Worm (Caenorhabditis elegans) whole organism, L2 larva: ENCODE results near the gene dnj-25.

Experiments used
- F13H6.1 ChIP-seq: sonication (generic microtip); optimal IDR thresholded peaks from 2 replicates; lab custom pipeline; 2016; ENCODE audit warnings: missing genetic modification characterization, missing compliant biosample characterization
- Y55F3AM.14 ChIP-seq: fragments of 200-800 bp; sonication (Bioruptor generic); optimal IDR thresholded peaks from 2 replicates; lab custom pipeline; 2018; ENCODE audit warnings: mild to moderate bottlenecking, missing genetic modification characterization, missing compliant biosample characterization
- ZK546.5 ChIP-seq: sonication (generic microtip); optimal IDR thresholded peaks from 2 replicates; lab custom pipeline; 2017; ENCODE audit warnings: missing biosample characterization, missing genetic modification characterization
- ama-1 ChIP-seq: fragments of 150-350 bp; optimal IDR thresholded peaks from 2 replicates; lab custom pipeline; 2018; ENCODE audit warnings: inconsistent platforms
- ceh-16 ChIP-seq: fragments of 150-350 bp; optimal IDR thresholded peaks from 2 replicates; lab custom pipeline; 2014; ENCODE audit warnings: missing biosample characterization, missing genetic modification characterization
- crh-2 ChIP-seq: sonication (generic microtip); optimal IDR thresholded peaks from 2 replicates; lab custom pipeline; 2017; ENCODE audit warnings: missing biosample characterization, missing genetic modification characterization
- elt-1 ChIP-seq: fragments of 150-350 bp; optimal IDR thresholded peaks from 2 replicates; lab custom pipeline; 2014; ENCODE audit warnings: missing biosample characterization, missing genetic modification characterization
- fos-1 ChIP-seq: fragments of 150-350 bp; optimal IDR thresholded peaks from 2 replicates; lab custom pipeline; 2014; ENCODE audit warnings: missing biosample characterization, missing genetic modification characterization
- gmeb-1 ChIP-seq: fragments of 150-350 bp; optimal IDR thresholded peaks from 2 replicates; lab custom pipeline; 2014; ENCODE audit warnings: missing biosample characterization, missing genetic modification characterization
- lin-11 ChIP-seq: fragments of 150-350 bp; sonication (generic microtip); optimal IDR thresholded peaks from 2 replicates; lab custom pipeline; 2014; ENCODE audit warnings: missing biosample characterization, missing genetic modification characterization, inconsistent platforms, mixed read lengths
- lsy-2 ChIP-seq, 2 experiments: fragments of 150-350 bp in 1 of 2; sonication (generic microtip) in 1 of 2; optimal IDR thresholded peaks; 2 replicates each; lab custom pipeline; 2014 to 2017; ENCODE audit warnings: missing biosample characterization in 2 of 2, missing genetic modification characterization in 2 of 2
- mab-5 ChIP-seq: fragments of 150-350 bp; optimal IDR thresholded peaks from 2 replicates; lab custom pipeline; 2014; ENCODE audit warnings: missing biosample characterization, missing genetic modification characterization
- mbf-1 ChIP-seq: sonication (generic microtip); optimal IDR thresholded peaks from 2 replicates; lab custom pipeline; 2017; ENCODE audit warnings: missing biosample characterization, missing genetic modification characterization
- mdl-1 ChIP-seq, 2 experiments: fragments of 150-350 bp in 1 of 2; sonication (generic microtip) in 1 of 2; optimal IDR thresholded peaks; 2 replicates each; lab custom pipeline; 2017; ENCODE audit warnings: missing biosample characterization in 2 of 2, missing genetic modification characterization in 2 of 2
- nhr-10 ChIP-seq: sonication (generic microtip); optimal IDR thresholded peaks from 2 replicates; lab custom pipeline; 2017; ENCODE audit warnings: missing biosample characterization, missing genetic modification characterization
- nhr-12 ChIP-seq: fragments of 150-350 bp; optimal IDR thresholded peaks from 2 replicates; lab custom pipeline; 2014; ENCODE audit warnings: missing biosample characterization, missing genetic modification characterization
- nhr-23 ChIP-seq: fragments of 150-350 bp; optimal IDR thresholded peaks from 2 replicates; lab custom pipeline; 2014; ENCODE audit warnings: missing biosample characterization, missing genetic modification reagents, missing genetic modification characterization
- nhr-25 ChIP-seq: fragments of 150-350 bp; sonication (generic microtip); optimal IDR thresholded peaks from 3 replicates; lab custom pipeline; 2014; ENCODE audit warnings: missing biosample characterization, missing genetic modification characterization
- nhr-6 ChIP-seq: fragments of 150-350 bp; optimal IDR thresholded peaks from 2 replicates; lab custom pipeline; 2014; ENCODE audit warnings: missing biosample characterization, missing genetic modification characterization
- nhr-77 ChIP-seq: fragments of 150-350 bp; optimal IDR thresholded peaks from 2 replicates; lab custom pipeline; 2014; ENCODE audit warnings: missing biosample characterization, missing genetic modification characterization
- peb-1 ChIP-seq: fragments of 150-350 bp; optimal IDR thresholded peaks from 2 replicates; lab custom pipeline; 2014; ENCODE audit warnings: missing biosample characterization, missing genetic modification characterization
- skn-1 ChIP-seq: sonication (generic microtip); optimal IDR thresholded peaks from 2 replicates; lab custom pipeline; 2017; ENCODE audit warnings: missing biosample characterization, missing genetic modification characterization
- sma-3 ChIP-seq: sonication (generic microtip); optimal IDR thresholded peaks from 2 replicates; lab custom pipeline; 2016; ENCODE audit warnings: missing genetic modification reagents, missing genetic modification characterization, missing compliant biosample characterization
- snpc-4 ChIP-seq: fragments of 150-350 bp; optimal IDR thresholded peaks from 2 replicates; lab custom pipeline; 2014; ENCODE audit warnings: missing biosample characterization, missing genetic modification characterization
- unc-39 ChIP-seq: fragments of 150-350 bp; optimal IDR thresholded peaks from 2 replicates; lab custom pipeline; 2014; ENCODE audit warnings: missing biosample characterization, missing genetic modification characterization
- unc-62 ChIP-seq: fragments of 150-350 bp; optimal IDR thresholded peaks from 2 replicates; lab custom pipeline; 2014; ENCODE audit warnings: missing biosample characterization, missing genetic modification reagents, missing genetic modification characterization
- ztf-1 ChIP-seq: fragments of 200-800 bp; sonication (Bioruptor generic); conservative IDR thresholded peaks from 2 replicates; pipeline ENCODE4 v1.3.6; 2022; ENCODE audit warnings: missing genetic modification characterization, missing compliant biosample characterization

The dnj-25 gene

ce11 chrV:20681824-20682223 lies 62.3 kb downstream of the dnj-25 start:
- TF ChIP-seq nhr-10 (tag; lab: Kevin White, UChicago) (no peak), nhr-6 (tag; lab: Kevin White, UChicago) (no peak), snpc-4 (tag; lab: Kevin White, UChicago) (peak; percentile 75), unc-62 (GFP tag; lab: Kevin White, UChicago) (no peak)
- TF ChIP-seq, all 48 proteins: peak for 1

DNA sequence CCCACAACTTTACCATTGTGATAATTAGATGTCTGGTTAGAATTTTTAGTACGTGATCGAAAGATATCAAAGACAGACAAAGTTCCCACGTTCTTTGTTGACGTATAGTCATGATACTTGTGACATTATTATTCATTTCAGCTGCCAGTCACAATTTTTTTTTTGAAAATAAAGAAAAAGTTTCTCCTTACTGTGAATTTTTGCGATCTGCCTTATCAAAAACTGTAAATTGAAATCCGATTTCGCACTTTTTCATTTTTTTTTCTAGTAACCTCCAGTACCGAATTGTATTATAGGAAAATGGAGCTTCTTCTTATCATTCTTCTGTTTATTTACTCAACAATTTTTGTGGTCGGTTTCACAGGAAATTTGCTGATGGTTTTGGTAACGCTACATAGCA lies 63.0 kb downstream of the dnj-25 start, which contains the start of gene srsx-35:
TSS of gene srsx-35 (plus strand) at position 301 of the 400 bp plus-strand sequence.
- TF ChIP-seq ama-1 (lab: Kevin White, UChicago) (no peak), lsy-2 (tag; optimal IDR thresholded peaks at IDR 0.05; lab: Kevin White, UChicago) (no peak), ceh-16 (tag; lab: Kevin White, UChicago) (no peak), sma-3 (no peak), ZK546.5 (tag; lab: Kevin White, UChicago) (no peak), elt-1 (tag; lab: Kevin White, UChicago) (no peak), F13H6.1 (no peak), mbf-1 (tag; lab: Kevin White, UChicago) (no peak), nhr-10 (tag; lab: Kevin White, UChicago) (no peak), nhr-25 (no peak), mdl-1 (tag; optimal IDR thresholded peaks at IDR 0.05; lab: Kevin White, UChicago) (no peak), gmeb-1 (tag; lab: Kevin White, UChicago) (no peak), skn-1 (tag; lab: Kevin White, UChicago) (no peak), nhr-6 (tag; lab: Kevin White, UChicago) (no peak), nhr-23 (no peak), unc-39 (no peak), snpc-4 (tag; lab: Kevin White, UChicago) (no peak), nhr-12 (tag; lab: Kevin White, UChicago) (no peak)

ce11 chrV:20680189-20680588 lies 64.0 kb downstream of the dnj-25 start:
- no peak for TF ChIP-seq fos-1 (tag; lab: Kevin White, UChicago)
- TF ChIP-seq F13H6.1: no peak
- no peak for TF ChIP-seq sma-3
- TF ChIP-seq Y55F3AM.14: no peak
- no peak for TF ChIP-seq mab-5 (tag; lab: Kevin White, UChicago)
- TF ChIP-seq unc-39: no peak
- no peak for TF ChIP-seq lin-11 (tag; lab: Kevin White, UChicago)
- TF ChIP-seq unc-62 (GFP tag; lab: Kevin White, UChicago): no peak
- no peak for TF ChIP-seq nhr-23
- no peak for TF ChIP-seq peb-1 (tag; lab: Kevin White, UChicago)
- no peak for TF ChIP-seq ztf-1
- no peak for TF ChIP-seq crh-2 (tag; lab: Kevin White, UChicago)
- TF ChIP-seq nhr-77 (tag; lab: Kevin White, UChicago): no peak
